Fruit fly (Drosophila melanogaster): ENCODE data around the gene CG42502.

The CG42502 gene

DNA sequence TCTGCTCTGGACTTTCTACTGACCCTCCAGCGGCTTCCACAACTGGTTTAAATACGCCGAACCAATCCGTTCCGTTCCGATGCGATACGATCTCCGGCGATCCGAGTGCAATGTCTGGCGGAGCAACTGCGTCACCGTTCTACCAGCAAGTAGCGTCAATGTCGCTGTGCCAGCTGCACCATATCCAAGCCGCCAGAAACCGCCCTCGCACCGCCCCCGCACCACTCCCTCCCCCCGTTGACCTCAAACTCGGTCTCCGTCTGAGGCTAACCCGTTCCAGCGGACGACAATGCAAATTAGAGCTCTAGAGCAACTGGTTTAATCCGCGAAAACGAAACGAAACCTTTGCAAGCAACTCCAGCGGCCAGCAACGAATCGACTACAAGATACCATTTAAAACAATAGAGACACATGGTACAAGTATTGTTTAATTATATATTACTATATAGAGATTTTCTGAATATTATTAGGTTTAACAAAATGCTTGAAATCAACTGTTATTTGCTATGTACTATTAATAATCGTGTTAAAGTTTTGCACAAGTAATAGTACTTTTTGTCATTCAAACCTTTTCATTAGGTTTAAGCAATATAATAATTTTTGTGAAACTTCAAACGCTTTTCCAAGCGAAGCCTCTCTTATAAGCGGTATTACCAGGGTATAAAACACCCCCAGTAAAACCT is at the start of gene CG42502, which contains the start of gene CG10570:
Gene CG42502 (minus strand): TSS at position 293 of the 683 bp plus-strand sequence.
Gene CG10570 (minus strand): TSS at position 293 of the 683 bp plus-strand sequence.
- TF ChIP-seq pan (optimal IDR thresholded peaks at IDR 0.05) (peak; percentile 73), usp (GFP tag; optimal IDR thresholded peaks at IDR 0.05) (no peak), EcR (GFP tag; optimal IDR thresholded peaks at IDR 0.05) (no peak), Dll (optimal IDR thresholded peaks at IDR 0.05) (no peak)

DNA sequence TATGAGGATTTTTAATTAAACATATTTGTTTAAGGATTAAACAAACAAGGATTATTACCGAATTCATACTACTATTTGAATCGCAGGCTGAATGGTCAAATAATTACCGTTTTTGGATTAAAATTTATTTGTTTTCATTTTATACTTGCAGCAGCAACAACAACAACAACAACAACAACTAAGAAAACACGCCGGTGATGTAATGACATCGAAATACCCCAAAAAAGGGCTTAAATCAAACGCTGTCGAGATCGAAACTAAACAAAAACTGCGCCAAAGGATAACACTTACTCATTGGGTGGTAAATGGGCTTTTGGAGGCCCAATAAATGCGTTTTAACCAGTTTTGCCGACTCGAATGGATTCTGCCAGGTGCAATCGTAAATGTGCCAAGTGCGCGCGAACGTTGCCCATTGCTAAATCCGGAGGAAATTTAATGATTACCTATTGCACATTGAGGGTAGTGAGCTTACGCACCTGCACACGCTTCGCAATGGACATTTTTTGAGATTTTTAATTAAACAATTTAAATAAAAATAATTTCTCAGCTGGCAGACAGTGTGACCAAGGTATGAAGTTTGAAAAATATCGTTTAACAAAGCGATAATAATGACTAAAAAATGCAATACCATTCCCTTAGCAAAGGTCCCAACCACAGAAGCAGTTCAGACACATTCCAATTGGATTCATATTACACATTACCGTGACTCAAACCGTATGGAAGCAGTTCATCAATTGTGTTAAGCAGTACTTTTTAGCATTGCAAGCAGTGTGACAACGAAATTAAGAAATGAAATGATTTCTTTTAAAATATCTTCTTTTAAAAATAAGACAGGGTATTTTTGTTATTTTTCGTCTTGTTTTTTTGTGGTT is 47.8 kb upstream of the CG42502 start, which contains the start of the genes CG10602 and mRpL13:
Gene CG10602 (minus strand): TSS at position 588 of the 872 bp plus-strand sequence.
Gene mRpL13 (minus strand): TSS at position 588 of the 872 bp plus-strand sequence.
- no peak for TF ChIP-seq EcR (GFP tag; optimal IDR thresholded peaks at IDR 0.05)
- TF ChIP-seq CG8478 (optimal IDR thresholded peaks at IDR 0.05): no peak
- TF ChIP-seq Dll (optimal IDR thresholded peaks at IDR 0.05): no peak

dm6 chr2L:18857635-18858059 is 46.6 kb upstream of the CG42502 start:
- TF ChIP-seq CG8478 (optimal IDR thresholded peaks at IDR 0.05) (no peak), pan (optimal IDR thresholded peaks at IDR 0.05) (peak; percentile 81)

DNA sequence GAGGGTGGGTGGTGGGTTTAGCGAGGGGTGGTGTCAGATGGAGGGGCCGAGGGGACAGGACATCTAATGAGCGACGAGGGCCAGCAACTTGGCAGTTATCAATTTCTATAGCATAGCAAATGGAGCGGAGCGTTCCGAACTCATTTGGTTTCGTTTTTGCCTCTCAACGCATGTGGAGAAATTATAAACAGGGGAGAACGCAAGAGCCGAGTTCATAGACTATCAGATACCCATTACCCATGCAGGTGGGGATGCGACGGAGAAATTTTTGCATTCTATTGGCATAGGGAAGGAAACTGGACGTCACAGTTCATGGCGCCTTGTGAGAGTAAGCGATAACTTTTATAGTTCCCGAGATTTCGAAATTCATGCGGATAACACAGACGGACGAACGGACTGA is 41.2 kb upstream of the CG42502 start:
- TF ChIP-seq usp (GFP tag; optimal IDR thresholded peaks at IDR 0.05) (no peak), pan (optimal IDR thresholded peaks at IDR 0.05) (no peak), Dll (optimal IDR thresholded peaks at IDR 0.05) (no peak), CG8478 (optimal IDR thresholded peaks at IDR 0.05) (no peak), psq (optimal IDR thresholded peaks at IDR 0.05) (no peak), EcR (GFP tag; optimal IDR thresholded peaks at IDR 0.05) (no peak)

dm6 chr2L:18846843-18847242 is 35.8 kb upstream of the CG42502 start:
- no peak for TF ChIP-seq EcR (GFP tag; optimal IDR thresholded peaks at IDR 0.05)
- no peak for TF ChIP-seq usp (GFP tag; optimal IDR thresholded peaks at IDR 0.05)
- no peak for TF ChIP-seq CG8478 (optimal IDR thresholded peaks at IDR 0.05)
- TF ChIP-seq pan (optimal IDR thresholded peaks at IDR 0.05): no peak
- no peak for TF ChIP-seq Dll (optimal IDR thresholded peaks at IDR 0.05)
- no peak for TF ChIP-seq psq (optimal IDR thresholded peaks at IDR 0.05)

dm6 chr2L:18846175-18846574 is 35.1 kb upstream of the CG42502 start:
- no peak for TF ChIP-seq usp (GFP tag; optimal IDR thresholded peaks at IDR 0.05)

dm6 chr2L:18844917-18845509 is 34.0 kb upstream of the CG42502 start, which contains the start of gene CG17321:
Gene CG17321 (plus strand): TSS chr2L:18845184.
- TF ChIP-seq psq (optimal IDR thresholded peaks at IDR 0.05) (no peak), EcR (GFP tag; optimal IDR thresholded peaks at IDR 0.05) (no peak), CG8478 (optimal IDR thresholded peaks at IDR 0.05) (no peak), pan (optimal IDR thresholded peaks at IDR 0.05) (no peak), usp (GFP tag; optimal IDR thresholded peaks at IDR 0.05) (no peak), Dll (optimal IDR thresholded peaks at IDR 0.05) (no peak)

- no peak for TF ChIP-seq EcR (GFP tag; optimal IDR thresholded peaks at IDR 0.05)
- TF ChIP-seq Dll (optimal IDR thresholded peaks at IDR 0.05): no peak
- TF ChIP-seq pan (optimal IDR thresholded peaks at IDR 0.05): no peak
- TF ChIP-seq usp (GFP tag; optimal IDR thresholded peaks at IDR 0.05): no peak
- TF ChIP-seq CG8478 (optimal IDR thresholded peaks at IDR 0.05): no peak
- TF ChIP-seq psq (optimal IDR thresholded peaks at IDR 0.05): no peak
Measured at dm6 chr2L:18844479-18844878, 33.4 kb upstream of the CG42502 start, which contains the start of gene CG33120. Gene CG33120 (minus strand): TSS chr2L:18844579.

DNA sequence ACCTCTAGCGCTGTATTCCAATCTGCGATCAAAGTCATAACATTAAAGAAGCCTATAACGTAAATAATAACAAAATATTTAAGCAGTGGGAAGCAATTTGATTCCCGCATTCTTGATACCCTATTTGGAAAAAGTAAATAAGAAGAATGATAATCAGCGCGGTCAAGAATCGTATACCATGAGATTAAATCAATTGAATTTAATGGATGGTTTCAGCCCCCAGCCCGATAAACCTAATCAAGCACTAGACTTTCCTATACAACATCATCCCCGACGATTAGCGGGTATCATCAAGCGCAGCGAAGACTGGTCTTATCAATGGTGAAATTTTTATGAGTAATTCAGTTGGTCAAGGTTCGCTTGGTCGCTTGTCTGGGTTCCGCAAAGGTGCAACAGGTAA is 32.5 kb upstream of the CG42502 start:
- TF ChIP-seq psq (optimal IDR thresholded peaks at IDR 0.05) (no peak), Dll (optimal IDR thresholded peaks at IDR 0.05) (no peak), CG8478 (optimal IDR thresholded peaks at IDR 0.05) (no peak), pan (optimal IDR thresholded peaks at IDR 0.05) (no peak), EcR (GFP tag; optimal IDR thresholded peaks at IDR 0.05) (no peak), usp (GFP tag; optimal IDR thresholded peaks at IDR 0.05) (no peak)

DNA sequence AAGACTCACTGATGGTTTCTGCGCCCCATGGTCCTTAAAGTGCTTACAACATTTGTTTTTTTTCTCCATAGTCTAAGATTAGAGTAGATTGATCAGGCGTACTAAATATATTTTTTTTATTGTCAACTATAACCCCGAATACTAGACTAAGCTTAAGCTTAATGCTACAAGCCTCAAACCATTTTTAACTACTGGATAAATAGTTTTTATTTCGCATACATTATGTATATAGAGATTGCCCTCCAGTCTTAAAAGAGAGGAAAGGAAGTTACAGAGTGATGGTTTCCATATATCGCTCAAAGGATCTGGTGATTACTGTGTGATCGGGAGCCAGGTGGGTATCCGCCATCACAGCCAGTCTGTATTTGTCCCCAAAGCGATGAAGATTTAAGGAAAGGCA is 30.2 kb upstream of the CG42502 start, which contains the start of gene CG31752:
Gene CG31752 (minus strand): TSS at position 101 of the 400 bp plus-strand sequence.
- TF ChIP-seq CG8478 (optimal IDR thresholded peaks at IDR 0.05) (no peak), pan (optimal IDR thresholded peaks at IDR 0.05) (no peak), EcR (GFP tag; optimal IDR thresholded peaks at IDR 0.05) (no peak), psq (optimal IDR thresholded peaks at IDR 0.05) (no peak), Dll (optimal IDR thresholded peaks at IDR 0.05) (no peak), usp (GFP tag; optimal IDR thresholded peaks at IDR 0.05) (no peak)

DNA sequence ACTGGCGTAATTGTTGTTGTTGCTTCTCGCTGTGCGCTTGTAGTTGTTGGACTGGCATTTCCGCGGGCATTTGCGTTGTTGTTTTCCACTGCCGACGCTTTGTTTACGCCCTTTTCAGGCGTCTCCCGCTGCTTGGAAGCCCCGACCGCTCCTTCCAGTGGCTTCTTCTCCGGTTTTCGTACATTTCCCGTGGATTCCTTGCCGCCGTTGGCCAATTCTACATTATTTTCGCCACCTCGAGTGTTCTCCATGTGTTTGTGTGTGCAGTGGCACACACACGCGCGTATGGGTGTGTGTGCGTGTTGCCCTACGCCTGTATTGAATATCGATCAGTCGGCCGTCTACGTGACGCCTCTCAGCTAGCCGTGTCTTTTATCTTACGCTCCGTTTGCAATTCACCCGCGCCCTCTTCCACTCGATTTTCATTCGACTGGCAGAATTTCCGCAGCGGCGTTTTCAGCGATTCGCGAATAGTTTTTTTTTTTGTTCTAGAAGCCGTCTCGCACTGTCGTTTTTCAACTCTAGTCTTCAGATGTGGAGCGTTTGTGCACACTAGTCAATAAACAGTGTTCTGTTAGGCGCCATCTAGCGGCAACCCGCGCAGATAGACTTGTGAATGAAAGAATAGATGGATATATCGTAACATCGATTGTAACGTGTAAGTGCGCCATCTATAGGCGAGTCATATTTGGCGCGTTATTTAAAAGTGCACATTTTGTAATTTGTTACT is 28.3 kb upstream of the CG42502 start, which contains the start of gene CG10600:
Gene CG10600 (minus strand): TSS at position 537 of the 730 bp plus-strand sequence.
- no peak for TF ChIP-seq pan (optimal IDR thresholded peaks at IDR 0.05)
- no peak for TF ChIP-seq CG8478 (optimal IDR thresholded peaks at IDR 0.05)
- no peak for TF ChIP-seq usp (GFP tag; optimal IDR thresholded peaks at IDR 0.05)
- no peak for TF ChIP-seq Dll (optimal IDR thresholded peaks at IDR 0.05)
- no peak for TF ChIP-seq psq (optimal IDR thresholded peaks at IDR 0.05)
- TF ChIP-seq EcR (GFP tag; optimal IDR thresholded peaks at IDR 0.05): no peak

All from whole organism.